Worm (Caenorhabditis elegans): ENCODE data around the gene B0524.2.
"Not testable (repeated sequence)": the region's sequence is repeated elsewhere in the genome, so short reads cannot be mapped to it uniquely, and the experiment has no call there.

- TF ChIP-seq lim-6 (tag; optimal IDR thresholded peaks at IDR 0.05); hlh-13 (GFP tag; optimal IDR thresholded peaks at IDR 0.05); sox-4 (tag; optimal IDR thresholded peaks at IDR 0.05); F13H6.1 (tag; optimal IDR thresholded peaks at IDR 0.05); elt-4 (tag; optimal IDR thresholded peaks at IDR 0.05); nhr-11 (tag; optimal IDR thresholded peaks at IDR 0.05); pha-4 (tag; optimal IDR thresholded peaks at IDR 0.05); unc-55 (GFP tag; optimal IDR thresholded peaks at IDR 0.05); C08G9.2 (tag; optimal IDR thresholded peaks at IDR 0.05): not testable (repeated sequence)
- TF ChIP-seq ceh-48 (tag; optimal IDR thresholded peaks at IDR 0.05), result peak; percentile 80
Measured at ce11 chrIII:1892147-1892546, 1.7 kb upstream of the B0524.2 start.

Data from whole organism, late embryonic.